Fruit fly (Drosophila melanogaster): ENCODE measurements around the gene CG44006.

- no peak for TF ChIP-seq CG8478 (optimal IDR thresholded peaks at IDR 0.05)
- TF ChIP-seq psq (optimal IDR thresholded peaks at IDR 0.05) = no peak
- no peak for TF ChIP-seq usp (GFP tag; optimal IDR thresholded peaks at IDR 0.05)
- no peak for TF ChIP-seq Dll (optimal IDR thresholded peaks at IDR 0.05)
- TF ChIP-seq EcR (GFP tag; optimal IDR thresholded peaks at IDR 0.05) = peak in 1 of 2 experiments; percentile 98
Measured at dm6 chr3L:18081957-18082356, 12.0 kb upstream of the CG44006 start.

All from whole organism.